Worm (Caenorhabditis elegans): ENCODE results near the gene T12D8.10.

DNA sequence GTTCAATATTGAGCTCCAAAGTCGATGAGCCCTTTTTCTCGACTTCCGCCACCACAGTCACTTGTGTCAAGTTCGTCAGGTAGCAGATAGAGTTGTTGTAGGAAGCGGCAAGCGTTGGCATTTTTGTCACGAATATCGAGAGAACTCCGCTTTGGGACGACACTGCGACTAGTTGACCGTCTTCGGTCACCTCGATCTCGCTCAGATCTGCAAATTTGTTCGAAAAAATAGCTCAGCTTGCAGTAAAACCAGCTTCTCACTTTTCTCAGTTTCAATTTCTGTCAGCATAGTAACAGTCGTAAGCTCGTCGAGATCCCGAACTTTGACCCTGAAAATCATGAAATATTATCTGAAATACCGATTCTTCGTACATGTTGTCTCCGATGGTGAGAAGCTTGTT is 42.1 kb upstream of the T12D8.10 start:
- TF ChIP-seq nhr-28 (tag; optimal IDR thresholded peaks at IDR 0.05) (no peak), tbx-8 (GFP tag; optimal IDR thresholded peaks at IDR 0.05) (no peak), lin-13 (tag; optimal IDR thresholded peaks at IDR 0.05) (no peak), mab-5 (tag; optimal IDR thresholded peaks at IDR 0.05) (no peak), ztf-11 (tag; optimal IDR thresholded peaks at IDR 0.05) (no peak), elt-3 (tag; optimal IDR thresholded peaks at IDR 0.05) (no peak), M03D4.4 (tag; optimal IDR thresholded peaks at IDR 0.05) (no peak)

Measured in whole organism, mixed stage, embryonic.